Worm (Caenorhabditis elegans) whole organism, L4/young adult: ENCODE measurements around the gene bed-3.
"Not testable (repeated sequence)": the region's sequence is repeated elsewhere in the genome, so short reads cannot be mapped to it uniquely, and the experiment has no call there.

ENCODE experiments used
- W03F9.2 ChIP-seq: fragments of 150-350 bp; optimal IDR thresholded peaks from 2 replicates; lab custom pipeline; 2014; ENCODE audit warnings: missing biosample characterization, missing genetic modification characterization
- dao-5 ChIP-seq: sonication (generic microtip); optimal IDR thresholded peaks from 2 replicates; lab custom pipeline; 2016; ENCODE audit warnings: missing genotype, missing genetic modification characterization, moderate library complexity, missing compliant biosample characterization
- him-1 ChIP-seq: sonication (generic microtip); optimal IDR thresholded peaks from 2 replicates; lab custom pipeline; 2016; ENCODE audit warnings: missing genotype, missing genetic modification reagents, missing genetic modification characterization, missing compliant biosample characterization

bed-3 gene

DNA sequence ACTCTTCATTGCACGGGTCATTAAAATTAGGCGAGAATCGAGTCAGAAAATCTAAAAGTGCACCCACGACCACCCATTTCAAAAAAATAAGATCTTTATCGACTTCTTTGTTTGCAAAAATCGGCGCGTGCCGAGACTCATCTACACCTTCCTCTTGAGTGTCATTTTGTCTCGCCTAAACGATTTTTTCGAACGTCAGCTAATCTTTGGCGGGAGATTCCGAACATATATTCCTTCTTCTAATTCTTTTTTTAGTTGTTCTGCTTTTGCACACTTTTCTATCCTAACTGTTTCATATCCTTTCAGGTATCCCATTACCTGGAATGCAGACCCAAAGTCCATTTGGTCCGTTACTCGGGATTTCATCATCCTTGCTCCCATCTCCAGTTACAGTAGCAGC, at the start of gene bed-3:
Gene bed-3, plus strand, starts transcription at position 301 of the 400 bp plus-strand sequence.
- TF ChIP-seq him-1 (tag; lab: Kevin White, UChicago) = no peak
- no peak for TF ChIP-seq dao-5 (tag; lab: Kevin White, UChicago)
- TF ChIP-seq W03F9.2 (tag; lab: Kevin White, UChicago) = no peak

DNA sequence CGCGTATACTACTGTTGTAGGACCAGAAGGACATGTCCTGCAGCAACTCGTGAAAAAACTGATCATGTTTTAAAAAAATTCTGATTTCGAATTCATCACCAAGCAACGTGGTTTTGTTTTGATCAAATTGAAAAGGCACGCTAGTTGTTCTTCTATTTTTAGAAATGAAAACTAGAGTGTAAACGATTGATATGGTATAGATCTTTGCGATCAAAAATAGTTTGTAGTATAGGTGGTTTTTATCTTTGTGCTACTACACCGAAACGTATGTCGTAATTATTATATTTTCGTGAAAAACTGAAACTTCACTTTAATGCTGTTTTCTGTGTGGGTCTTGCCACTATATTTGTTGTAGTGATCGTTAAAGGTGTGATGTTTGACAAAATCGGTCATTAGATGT, 49.5 kb upstream of the bed-3 start:
- TF ChIP-seq dao-5 (tag; lab: Kevin White, UChicago) (no peak), him-1 (tag; lab: Kevin White, UChicago) (no peak), W03F9.2 (tag; lab: Kevin White, UChicago) (no peak)

DNA sequence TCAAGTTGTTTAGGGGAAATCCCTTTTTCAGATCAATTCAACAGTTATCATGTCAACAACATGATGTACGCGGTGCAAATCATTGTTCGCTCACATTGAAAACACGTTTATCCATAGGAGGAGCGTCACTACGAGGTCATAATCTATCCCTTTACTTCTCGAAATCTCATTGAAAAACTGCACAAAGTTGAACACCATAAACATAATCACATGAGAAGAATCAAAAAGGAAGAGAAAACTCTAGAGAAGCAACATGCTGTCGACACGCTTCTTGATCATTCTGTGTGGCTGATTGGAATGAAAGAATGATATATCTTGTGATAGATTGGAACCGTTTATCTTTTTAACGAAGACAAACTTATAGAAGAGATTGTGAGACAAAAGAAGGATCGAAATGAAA, 48.4 kb upstream of the bed-3 start:
- TF ChIP-seq dao-5 (tag; lab: Kevin White, UChicago) (no peak), him-1 (tag; lab: Kevin White, UChicago) (no peak), W03F9.2 (tag; lab: Kevin White, UChicago) (no peak)

DNA sequence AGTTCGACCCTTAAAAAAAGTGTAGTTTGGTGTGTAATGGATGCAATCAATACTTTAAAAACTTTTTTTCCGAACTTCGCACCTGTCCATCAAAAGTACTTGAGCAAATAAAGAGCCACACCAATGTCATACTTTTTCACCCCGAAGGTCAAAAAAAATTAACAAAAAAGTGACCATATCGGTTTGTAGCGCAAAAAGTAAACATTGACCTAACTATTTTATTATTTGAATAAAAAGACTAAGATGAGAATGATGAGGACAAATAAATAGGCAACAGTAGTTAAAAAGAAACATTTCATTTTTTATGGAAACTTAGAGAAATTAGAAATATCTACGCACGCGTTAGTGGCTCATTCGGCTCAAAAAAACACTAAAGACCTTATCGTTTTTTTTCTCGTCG, 47.0 kb upstream of the bed-3 start:
- no peak for TF ChIP-seq W03F9.2 (tag; lab: Kevin White, UChicago)

DNA sequence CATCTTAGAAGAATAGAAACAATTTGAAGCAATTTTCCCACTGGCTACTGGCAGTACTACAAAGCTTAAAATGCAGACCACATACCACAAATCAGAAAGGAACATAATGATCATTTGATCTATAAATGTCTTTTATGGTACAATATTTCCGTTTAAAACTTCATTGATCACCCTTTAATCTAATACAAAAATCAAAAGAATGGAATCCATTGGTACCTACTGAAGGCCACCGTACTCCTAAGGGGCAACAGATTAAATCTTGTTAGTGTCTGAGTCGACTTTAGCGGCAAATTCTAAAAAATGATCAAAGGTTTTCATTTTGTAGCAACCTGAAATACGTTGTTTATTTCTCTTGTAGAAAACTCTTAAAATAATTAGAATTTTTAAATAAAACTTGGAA, 44.1 kb upstream of the bed-3 start:
- TF ChIP-seq W03F9.2 (tag; lab: Kevin White, UChicago) = no peak

DNA sequence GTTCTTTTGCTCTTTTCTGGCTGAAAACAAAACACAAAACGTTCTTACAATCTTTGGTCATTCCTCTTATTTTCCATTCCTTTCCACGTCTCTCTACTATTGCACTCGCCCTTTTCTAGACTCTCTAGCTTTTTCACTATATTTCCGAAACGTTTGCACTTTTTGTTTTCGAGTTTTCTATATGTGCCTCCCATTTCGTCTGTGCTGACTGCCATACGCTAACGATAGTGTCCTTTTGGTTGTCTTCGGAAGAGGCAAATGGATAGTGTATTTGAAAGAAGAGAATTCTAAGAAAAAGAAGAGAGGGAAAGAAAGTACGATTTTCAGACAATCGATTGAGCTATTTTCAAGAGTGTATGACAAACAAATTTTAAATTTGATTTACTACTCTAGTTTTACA, 43.5 kb upstream of the bed-3 start:
- TF ChIP-seq him-1 (tag; lab: Kevin White, UChicago) (no peak), W03F9.2 (tag; lab: Kevin White, UChicago) (no peak), dao-5 (tag; lab: Kevin White, UChicago) (no peak)

DNA sequence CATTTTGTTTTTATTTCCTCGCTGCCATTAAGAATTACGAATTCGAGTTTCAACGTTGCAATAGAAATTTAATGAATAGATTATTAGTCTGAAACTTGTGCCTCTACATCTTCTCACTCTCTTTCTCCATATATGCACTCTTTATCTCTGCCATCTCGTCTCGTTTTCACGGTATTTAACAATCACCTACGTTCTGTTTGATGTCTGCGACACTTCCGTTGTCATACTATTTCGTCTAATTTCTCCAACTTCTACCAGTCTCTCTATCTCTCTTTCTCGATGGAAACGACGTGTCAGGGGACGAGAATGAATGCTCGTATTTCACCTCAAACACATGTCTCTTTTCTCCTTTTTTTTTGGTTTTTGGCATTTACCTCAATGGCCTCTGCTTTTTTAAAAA, 42.5 kb upstream of the bed-3 start:
- TF ChIP-seq him-1 (tag; lab: Kevin White, UChicago) (no peak), W03F9.2 (tag; lab: Kevin White, UChicago) (peak; percentile 30)

DNA sequence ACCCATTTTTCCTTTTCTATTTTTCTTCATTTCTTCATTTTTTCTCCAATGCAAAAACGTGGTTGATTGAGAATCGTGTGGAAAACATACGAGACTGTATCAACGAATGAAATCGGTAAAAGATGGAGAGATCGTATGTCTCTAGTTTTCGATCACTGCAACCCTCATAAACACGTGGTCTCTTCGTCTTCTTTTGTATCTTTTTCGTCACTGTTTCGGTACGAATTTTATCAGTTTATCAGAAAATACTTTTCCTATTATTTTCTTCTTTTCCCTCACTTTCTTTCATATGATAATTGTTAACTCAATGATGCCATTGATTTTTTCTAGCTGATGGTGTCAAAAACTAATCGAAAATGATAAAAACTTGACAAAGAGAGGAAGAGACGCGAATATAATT, 40.7 kb upstream of the bed-3 start:
- TF ChIP-seq W03F9.2 (tag; lab: Kevin White, UChicago) = no peak
- TF ChIP-seq him-1 (tag; lab: Kevin White, UChicago) = no peak
- TF ChIP-seq dao-5 (tag; lab: Kevin White, UChicago) = no peak

DNA sequence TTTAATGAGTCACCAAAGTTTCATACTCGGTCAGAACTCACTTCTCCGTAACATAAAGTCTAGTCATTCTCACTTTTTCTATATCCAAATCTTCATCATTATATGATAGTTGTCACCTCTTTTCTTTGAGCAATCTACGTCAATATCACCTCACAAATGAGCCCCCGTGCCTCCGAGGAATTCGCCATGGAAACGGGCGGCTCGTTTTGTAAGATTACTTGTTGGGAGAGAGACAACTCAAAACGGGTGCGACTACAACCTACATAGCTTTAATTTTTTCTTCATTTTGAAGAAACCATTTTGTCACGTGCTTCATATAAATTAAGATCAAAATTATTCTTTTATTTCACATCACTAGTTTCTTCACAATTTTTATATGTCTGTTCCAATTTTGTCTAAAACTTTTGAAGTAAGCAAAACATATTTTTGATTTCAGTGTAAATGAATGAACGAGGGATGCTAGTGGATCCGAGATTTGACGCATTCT, 37.4 kb upstream of the bed-3 start, which contains the start of gene nhr-4:
Gene nhr-4, plus strand, starts transcription at position 437 of the 487 bp plus-strand sequence.
- TF ChIP-seq dao-5 (tag; lab: Kevin White, UChicago) = no peak
- TF ChIP-seq W03F9.2 (tag; lab: Kevin White, UChicago) = no peak
- no peak for TF ChIP-seq him-1 (tag; lab: Kevin White, UChicago)

DNA sequence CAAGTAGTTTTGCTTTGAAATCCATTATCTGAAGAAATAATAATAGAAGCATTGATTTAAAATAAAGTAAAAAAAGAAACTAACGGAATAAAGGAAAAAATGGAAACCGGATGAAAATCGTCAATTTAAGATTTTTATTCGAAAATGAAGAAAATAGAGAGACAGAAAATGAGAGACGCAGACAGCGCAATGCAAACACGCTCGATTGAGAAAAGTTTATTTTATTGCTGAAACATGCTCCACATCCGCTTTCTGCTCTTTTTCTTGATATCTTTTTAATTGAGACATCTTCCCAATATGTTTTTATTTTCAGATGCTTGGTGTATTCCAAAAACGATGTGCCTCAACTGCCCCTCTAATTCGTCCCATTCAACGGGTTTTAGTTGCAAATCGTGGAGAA, 32.1 kb upstream of the bed-3 start, which contains the start of the genes prp-18 and mccc-1:
Gene prp-18, minus strand, starts transcription at position 127 of the 400 bp plus-strand sequence.
Gene mccc-1, plus strand, starts transcription at position 314 of the 400 bp plus-strand sequence.
- TF ChIP-seq dao-5 (tag; lab: Kevin White, UChicago) (no peak), him-1 (tag; lab: Kevin White, UChicago) (no peak), W03F9.2 (tag; lab: Kevin White, UChicago) (no peak)

DNA sequence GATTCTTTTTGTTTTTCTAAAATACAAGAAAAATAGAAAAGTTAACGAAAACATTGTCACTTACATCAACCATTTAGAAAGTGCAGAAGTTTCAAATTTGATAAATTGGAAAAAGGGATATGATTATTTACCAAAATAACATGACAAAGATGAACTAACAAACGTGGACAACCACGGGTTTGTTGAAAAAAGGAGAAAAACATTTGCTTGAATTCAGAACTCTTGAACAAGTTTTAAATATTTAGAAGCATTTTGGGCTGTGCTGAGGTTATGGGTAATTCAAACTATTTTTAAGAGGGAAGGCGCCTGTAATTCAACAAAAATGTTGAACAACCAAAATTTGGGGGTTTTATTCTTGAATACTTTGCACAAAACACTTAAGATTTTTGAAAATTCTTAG, 26.5 kb upstream of the bed-3 start, which contains the start of gene ttbk-3:
Gene ttbk-3, minus strand, starts transcription at position 101 of the 400 bp plus-strand sequence.
- no peak for TF ChIP-seq dao-5 (tag; lab: Kevin White, UChicago)
- TF ChIP-seq him-1 (tag; lab: Kevin White, UChicago) = no peak
- no peak for TF ChIP-seq W03F9.2 (tag; lab: Kevin White, UChicago)

DNA sequence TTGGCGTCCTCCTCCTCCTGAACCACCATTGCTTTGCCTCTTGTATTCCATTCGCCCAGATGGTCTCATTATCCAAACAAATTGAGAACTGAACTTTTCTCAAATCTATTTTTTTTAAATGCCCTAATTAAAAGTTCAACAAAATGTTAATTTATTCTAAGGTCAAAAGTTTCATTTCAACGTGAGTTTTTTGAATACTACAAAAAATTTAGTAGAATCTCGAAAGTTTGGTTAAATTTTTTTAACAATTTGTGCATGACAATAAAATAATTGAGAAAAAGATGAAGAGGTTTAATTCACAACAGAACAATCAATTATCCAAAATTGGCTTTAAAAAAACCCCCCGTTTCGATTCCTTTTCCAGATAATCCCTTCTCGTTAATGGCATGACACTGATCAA, 24.4 kb upstream of the bed-3 start, which contains the start of gene F32B6.4:
Gene F32B6.4, minus strand, starts transcription at position 101 of the 400 bp plus-strand sequence.
- no peak for TF ChIP-seq dao-5 (tag; lab: Kevin White, UChicago)
- no peak for TF ChIP-seq W03F9.2 (tag; lab: Kevin White, UChicago)

DNA sequence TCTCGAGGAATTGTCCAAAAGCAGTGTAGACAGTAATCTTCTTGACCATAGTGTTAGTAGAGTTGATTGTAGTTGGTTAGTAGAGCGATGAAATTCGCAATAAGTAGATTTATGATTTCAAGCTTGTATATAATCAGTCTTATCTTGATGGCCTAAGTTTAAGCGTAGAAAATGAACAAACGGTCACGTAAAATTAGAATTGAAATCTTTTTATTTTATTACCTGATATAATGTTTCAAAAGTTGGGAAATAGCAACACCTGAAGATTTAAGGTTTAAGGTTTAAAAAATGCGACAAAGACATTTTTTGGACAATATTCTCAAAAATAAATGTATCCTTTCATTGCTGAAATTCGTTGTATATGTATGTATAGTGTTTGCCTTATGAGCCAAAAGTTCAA, 22.7 kb upstream of the bed-3 start, which contains the start of gene sss-1:
Gene sss-1, minus strand, starts transcription at position 101 of the 400 bp plus-strand sequence.
- not testable (repeated sequence) for TF ChIP-seq him-1, dao-5, W03F9.2 (tag; lab: Kevin White, UChicago)

DNA sequence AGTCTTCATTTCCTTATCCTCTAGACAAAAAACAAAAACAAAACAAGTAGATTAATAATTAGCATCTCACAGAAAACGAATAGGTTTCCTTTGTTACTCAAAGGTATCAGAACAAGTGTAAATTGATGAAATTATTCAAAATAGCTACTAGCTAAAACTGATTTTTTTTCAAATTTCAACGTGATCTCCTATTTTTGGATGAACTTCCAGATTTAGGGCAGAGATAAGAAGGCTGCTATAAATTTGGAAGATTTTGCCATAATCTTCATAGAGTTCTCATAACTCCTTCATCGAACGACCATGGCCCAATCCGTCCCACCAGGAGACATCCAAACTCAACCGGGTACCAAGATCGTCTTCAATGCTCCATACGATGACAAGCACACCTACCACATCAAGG, 22.0 kb upstream of the bed-3 start, which contains the start of gene msp-77:
Gene msp-77, plus strand, starts transcription at position 301 of the 400 bp plus-strand sequence.
- not testable (repeated sequence) for TF ChIP-seq dao-5, W03F9.2, him-1 (tag; lab: Kevin White, UChicago)
